Fruit fly (Drosophila melanogaster): ENCODE data around the gene aralar1.
A peak's percentile ranks its signal among the peaks of the same experiment; 100 is the strongest.

Gene aralar1

dm6 chr3R:30455817-30456544 is at the start of gene aralar1:
Gene aralar1, minus strand, starts transcription at chr3R:30455867.
- no peak for TF ChIP-seq Dll (optimal IDR thresholded peaks at IDR 0.05)
- TF ChIP-seq EcR (GFP tag; optimal IDR thresholded peaks at IDR 0.05) = no peak
- no peak for TF ChIP-seq usp (GFP tag; optimal IDR thresholded peaks at IDR 0.05)
- no peak for TF ChIP-seq psq (optimal IDR thresholded peaks at IDR 0.05)
- TF ChIP-seq pan (optimal IDR thresholded peaks at IDR 0.05) = no peak
- no peak for TF ChIP-seq CG8478 (optimal IDR thresholded peaks at IDR 0.05)

dm6 chr3R:30503406-30503805 is 47.7 kb upstream of the aralar1 start, which contains the start of gene CG31371:
Gene CG31371, minus strand, starts transcription at chr3R:30503506.
- TF ChIP-seq Dll (optimal IDR thresholded peaks at IDR 0.05) = no peak
- no peak for TF ChIP-seq EcR (GFP tag; optimal IDR thresholded peaks at IDR 0.05)
- TF ChIP-seq psq (optimal IDR thresholded peaks at IDR 0.05) = no peak
- no peak for TF ChIP-seq CG8478 (optimal IDR thresholded peaks at IDR 0.05)
- TF ChIP-seq usp (GFP tag; optimal IDR thresholded peaks at IDR 0.05) = no peak
- no peak for TF ChIP-seq pan (optimal IDR thresholded peaks at IDR 0.05)

dm6 chr3R:30501174-30501573 is 45.5 kb upstream of the aralar1 start:
- TF ChIP-seq usp (GFP tag; optimal IDR thresholded peaks at IDR 0.05) = no peak
- peak; percentile 69 for TF ChIP-seq pan (optimal IDR thresholded peaks at IDR 0.05)
- TF ChIP-seq Dll (optimal IDR thresholded peaks at IDR 0.05) = no peak
- TF ChIP-seq psq (optimal IDR thresholded peaks at IDR 0.05) = no peak
- TF ChIP-seq CG8478 (optimal IDR thresholded peaks at IDR 0.05) = no peak
- TF ChIP-seq EcR (GFP tag; optimal IDR thresholded peaks at IDR 0.05) = no peak

dm6 chr3R:30500226-30500625 is 44.6 kb upstream of the aralar1 start, which contains the start of gene PH4alphaNE1:
Gene PH4alphaNE1, minus strand, starts transcription at chr3R:30500326.
- no peak for TF ChIP-seq pan (optimal IDR thresholded peaks at IDR 0.05)
- TF ChIP-seq CG8478 (optimal IDR thresholded peaks at IDR 0.05) = no peak
- no peak for TF ChIP-seq usp (GFP tag; optimal IDR thresholded peaks at IDR 0.05)
- no peak for TF ChIP-seq EcR (GFP tag; optimal IDR thresholded peaks at IDR 0.05)
- no peak for TF ChIP-seq psq (optimal IDR thresholded peaks at IDR 0.05)
- TF ChIP-seq Dll (optimal IDR thresholded peaks at IDR 0.05) = no peak

- no peak for TF ChIP-seq Dll (optimal IDR thresholded peaks at IDR 0.05)
- no peak for TF ChIP-seq CG8478 (optimal IDR thresholded peaks at IDR 0.05)
- peak in 1 of 2 experiments; percentile 41 for TF ChIP-seq EcR (GFP tag; optimal IDR thresholded peaks at IDR 0.05)
- TF ChIP-seq pan (optimal IDR thresholded peaks at IDR 0.05) = no peak
These were observed 40.6 kb upstream of the aralar1 start, which contains the start of gene PH4alphaMP for dm6 chr3R:30496103-30496858. Gene PH4alphaMP, minus strand, starts transcription at chr3R:30496153.

dm6 chr3R:30489797-30490196 is 34.1 kb upstream of the aralar1 start, which contains the start of gene PH4alphaSG2:
Gene PH4alphaSG2, plus strand, starts transcription at chr3R:30490074.
- TF ChIP-seq Dll (optimal IDR thresholded peaks at IDR 0.05) (no peak), usp (GFP tag; optimal IDR thresholded peaks at IDR 0.05) (no peak), pan (optimal IDR thresholded peaks at IDR 0.05) (no peak), EcR (GFP tag; optimal IDR thresholded peaks at IDR 0.05) (no peak), psq (optimal IDR thresholded peaks at IDR 0.05) (no peak), CG8478 (optimal IDR thresholded peaks at IDR 0.05) (no peak)

dm6 chr3R:30488663-30489062 is 33.0 kb upstream of the aralar1 start, which contains the start of gene Jon99Fi:
Gene Jon99Fi, plus strand, starts transcription at chr3R:30488963.
- TF ChIP-seq Dll (optimal IDR thresholded peaks at IDR 0.05) (no peak), EcR (GFP tag; optimal IDR thresholded peaks at IDR 0.05) (no peak), psq (optimal IDR thresholded peaks at IDR 0.05) (no peak), CG8478 (optimal IDR thresholded peaks at IDR 0.05) (no peak), pan (optimal IDR thresholded peaks at IDR 0.05) (no peak), usp (GFP tag; optimal IDR thresholded peaks at IDR 0.05) (no peak)

dm6 chr3R:30487828-30488227 is 32.2 kb upstream of the aralar1 start, which contains the start of gene Jon99Fii:
Gene Jon99Fii, minus strand, starts transcription at chr3R:30487928.
- TF ChIP-seq usp (GFP tag; optimal IDR thresholded peaks at IDR 0.05) (no peak), pan (optimal IDR thresholded peaks at IDR 0.05) (no peak), Dll (optimal IDR thresholded peaks at IDR 0.05) (no peak)

dm6 chr3R:30476367-30476766 is 20.7 kb upstream of the aralar1 start, which contains the start of gene spdo:
Gene spdo, plus strand, starts transcription at chr3R:30476684.
- TF ChIP-seq usp (GFP tag; optimal IDR thresholded peaks at IDR 0.05) (no peak), CG8478 (optimal IDR thresholded peaks at IDR 0.05) (no peak), psq (optimal IDR thresholded peaks at IDR 0.05) (no peak), Dll (optimal IDR thresholded peaks at IDR 0.05) (no peak), pan (optimal IDR thresholded peaks at IDR 0.05) (no peak), EcR (GFP tag; optimal IDR thresholded peaks at IDR 0.05) (no peak)

- TF ChIP-seq Dll (optimal IDR thresholded peaks at IDR 0.05) = no peak
- TF ChIP-seq usp (GFP tag; optimal IDR thresholded peaks at IDR 0.05) = no peak
- TF ChIP-seq pan (optimal IDR thresholded peaks at IDR 0.05) = peak; percentile 19
- TF ChIP-seq EcR (GFP tag; optimal IDR thresholded peaks at IDR 0.05) = no peak
These were observed 20.2 kb upstream of the aralar1 start for dm6 chr3R:30475910-30476309.

- TF ChIP-seq Dll (optimal IDR thresholded peaks at IDR 0.05) (no peak), usp (GFP tag; optimal IDR thresholded peaks at IDR 0.05) (no peak), EcR (GFP tag; optimal IDR thresholded peaks at IDR 0.05) (no peak), pan (optimal IDR thresholded peaks at IDR 0.05) (no peak), psq (optimal IDR thresholded peaks at IDR 0.05) (no peak)
These were observed 19.1 kb upstream of the aralar1 start for dm6 chr3R:30474667-30475213.

dm6 chr3R:30472331-30472730 is 16.7 kb upstream of the aralar1 start:
- TF ChIP-seq EcR (GFP tag; optimal IDR thresholded peaks at IDR 0.05) = no peak
- no peak for TF ChIP-seq usp (GFP tag; optimal IDR thresholded peaks at IDR 0.05)
- no peak for TF ChIP-seq CG8478 (optimal IDR thresholded peaks at IDR 0.05)
- TF ChIP-seq pan (optimal IDR thresholded peaks at IDR 0.05) = no peak
- no peak for TF ChIP-seq psq (optimal IDR thresholded peaks at IDR 0.05)
- TF ChIP-seq Dll (optimal IDR thresholded peaks at IDR 0.05) = no peak
